Fruit fly (Drosophila melanogaster) whole organism, wandering third instar larva: ENCODE data around the gene CG15211.

ENCODE experiments used
- Abd-B ChIP-seq: fragments of >200 bp; optimal IDR thresholded peaks from 2 replicates; lab custom pipeline; 2017; ENCODE audit warnings: missing biosample characterization, missing genetic modification characterization
- CG32264 ChIP-seq: fragments of 200-800 bp; sonication (Bioruptor generic); optimal IDR thresholded peaks from 2 replicates; lab custom pipeline; 2016; ENCODE audit warnings: missing biosample characterization, missing genetic modification characterization
- CrebA ChIP-seq: fragments of 200-800 bp; sonication (Bioruptor generic); optimal IDR thresholded peaks from 2 replicates; lab custom pipeline; 2016; ENCODE audit warnings: missing biosample characterization, mild to moderate bottlenecking, missing genetic modification characterization, borderline replicate concordance
- Dfd ChIP-seq: fragments of >200 bp; optimal IDR thresholded peaks from 2 replicates; lab custom pipeline; 2017; ENCODE audit warnings: missing biosample characterization, missing genetic modification characterization
- Dif ChIP-seq: fragments of 200-275, 200-300 bp; sonication (Bioruptor generic); optimal IDR thresholded peaks from 2 replicates; lab custom pipeline; 2018; ENCODE audit warnings: missing biosample characterization, missing genetic modification characterization; ENCODE audit not compliant: partially characterized antibody
- GATAd ChIP-seq: sonication (Bioruptor generic); optimal IDR thresholded peaks from 2 replicates; lab custom pipeline; 2016; ENCODE audit warnings: missing biosample characterization, missing genetic modification characterization
- HLH106 ChIP-seq: fragments of 200-800 bp; optimal IDR thresholded peaks from 3 replicates; lab custom pipeline; 2019; ENCODE audit warnings: missing biosample characterization, mild to moderate bottlenecking, missing genetic modification characterization, moderate library complexity
- Hnf4 ChIP-seq: fragments of 200-800 bp; sonication (Bioruptor generic); optimal IDR thresholded peaks from 2 replicates; lab custom pipeline; 2016; ENCODE audit warnings: missing biosample characterization, mild to moderate bottlenecking, missing genetic modification characterization
- Hr78 ChIP-seq: fragments of >200 bp; optimal IDR thresholded peaks from 2 replicates; lab custom pipeline; 2017; ENCODE audit warnings: missing biosample characterization, missing genetic modification characterization
- Hr83 ChIP-seq: fragments of 200-300 bp; sonication (Bioruptor generic); optimal IDR thresholded peaks from 2 replicates; lab custom pipeline; 2016; ENCODE audit warnings: missing biosample characterization, mild to moderate bottlenecking, missing genetic modification characterization, moderate library complexity; ENCODE audit not compliant: poor library complexity, severe bottlenecking
- Jra ChIP-seq: sonication (Bioruptor generic); optimal IDR thresholded peaks from 2 replicates; lab custom pipeline; 2016; ENCODE audit warnings: missing biosample characterization, missing genetic modification characterization
- Mio ChIP-seq: sonication (Bioruptor generic); optimal IDR thresholded peaks from 2 replicates; lab custom pipeline; 2016; ENCODE audit warnings: missing biosample characterization, missing genetic modification characterization
- Myc ChIP-seq: fragments of >200 bp; optimal IDR thresholded peaks from 2 replicates; lab custom pipeline; 2017
- N ChIP-seq: fragments of >200 bp; optimal IDR thresholded peaks from 2 replicates; lab custom pipeline; 2018; ENCODE audit warnings: missing biosample characterization, missing external identifiers, missing genetic modification characterization
- OdsH ChIP-seq: fragments of 200-800 bp; sonication (Bioruptor generic); optimal IDR thresholded peaks from 2 replicates; lab custom pipeline; 2016; ENCODE audit warnings: missing biosample characterization, mild to moderate bottlenecking, missing genetic modification characterization
- Rel ChIP-seq, 2 experiments: fragments of 200-800 bp; sonication (Bioruptor generic) in 1 of 2; optimal IDR thresholded peaks; 2 replicates in 1 of 2; 3 replicates in 1 of 2; lab custom pipeline; 2016 to 2019; ENCODE audit warnings: mild to moderate bottlenecking in 2 of 2, missing biosample characterization in 2 of 2, missing genetic modification characterization in 2 of 2, moderate library complexity in 1 of 2
- Sp1 ChIP-seq: fragments of 200-800 bp; sonication (Bioruptor generic); optimal IDR thresholded peaks from 3 replicates; lab custom pipeline; 2019; ENCODE audit warnings: missing biosample characterization, mild to moderate bottlenecking, missing genetic modification characterization, moderate library complexity
- Vsx2 ChIP-seq: fragments of 200-300, 225-300 bp; sonication (Bioruptor generic); optimal IDR thresholded peaks from 2 replicates; lab custom pipeline; 2018; ENCODE audit warnings: missing biosample characterization, missing genetic modification characterization; ENCODE audit not compliant: partially characterized antibody
- dl ChIP-seq, 2 experiments: fragments of 175-275, 200-275 bp in 1 of 2; fragments of 200-275 bp in 1 of 2; sonication (Bioruptor generic); optimal IDR thresholded peaks; lab custom pipeline; 2018; ENCODE audit warnings: mild to moderate bottlenecking in 2 of 2, missing biosample characterization in 2 of 2, missing genetic modification characterization in 2 of 2, moderate library complexity in 2 of 2; ENCODE audit not compliant: partially characterized antibody in 2 of 2, insufficient read depth in 1 of 2
- dmrt93B ChIP-seq: fragments of 200-800 bp; sonication (Bioruptor generic); optimal IDR thresholded peaks from 2 replicates; lab custom pipeline; 2018; ENCODE audit warnings: missing biosample characterization, mild to moderate bottlenecking, missing genetic modification characterization
- ey ChIP-seq: fragments of 200-800 bp; sonication (Bioruptor generic); optimal IDR thresholded peaks from 2 replicates; lab custom pipeline; 2016; ENCODE audit warnings: missing biosample characterization, missing genetic modification characterization
- foxo ChIP-seq, 2 experiments: fragments of 200-800 bp; sonication (Bioruptor generic); optimal IDR thresholded peaks; 2 replicates in 1 of 2; 3 replicates in 1 of 2; lab custom pipeline; 2016 to 2017; ENCODE audit warnings: missing biosample characterization in 2 of 2, missing genetic modification characterization in 2 of 2
- fru ChIP-seq: fragments of 200-800 bp; sonication (Bioruptor generic); optimal IDR thresholded peaks from 3 replicates; lab custom pipeline; 2016; ENCODE audit warnings: missing biosample characterization, mild to moderate bottlenecking, missing genetic modification characterization
- h ChIP-seq: fragments of 200-800 bp; sonication (Bioruptor generic); optimal IDR thresholded peaks from 3 replicates; lab custom pipeline; 2016; ENCODE audit warnings: missing biosample characterization, mild to moderate bottlenecking, missing genetic modification characterization
- lola ChIP-seq: fragments of >200 bp; optimal IDR thresholded peaks from 2 replicates; lab custom pipeline; 2017; ENCODE audit warnings: missing biosample characterization, missing genetic modification characterization
- psq ChIP-seq: fragments of 200-800 bp; sonication (Bioruptor generic); optimal IDR thresholded peaks from 3 replicates; lab custom pipeline; 2017; ENCODE audit warnings: missing biosample characterization, mild to moderate bottlenecking, missing genetic modification characterization, moderate library complexity
- rgr ChIP-seq: fragments of 200-800 bp; sonication (Bioruptor generic); optimal IDR thresholded peaks from 3 replicates; lab custom pipeline; 2016; ENCODE audit warnings: missing biosample characterization, mild to moderate bottlenecking, missing genetic modification characterization
- sage ChIP-seq: fragments of 200-800 bp; sonication (Bioruptor generic); optimal IDR thresholded peaks from 2 replicates; lab custom pipeline; 2016; ENCODE audit warnings: missing biosample characterization, mild to moderate bottlenecking, missing genetic modification characterization
- usp ChIP-seq: fragments of >200 bp; optimal IDR thresholded peaks from 2 replicates; lab custom pipeline; 2017; ENCODE audit warnings: missing biosample characterization, missing genetic modification characterization
- woc ChIP-seq: sonication (Bioruptor generic); optimal IDR thresholded peaks from 2 replicates; lab custom pipeline; 2016; ENCODE audit warnings: missing biosample characterization, mild to moderate bottlenecking, missing genetic modification characterization

Gene CG15211

DNA sequence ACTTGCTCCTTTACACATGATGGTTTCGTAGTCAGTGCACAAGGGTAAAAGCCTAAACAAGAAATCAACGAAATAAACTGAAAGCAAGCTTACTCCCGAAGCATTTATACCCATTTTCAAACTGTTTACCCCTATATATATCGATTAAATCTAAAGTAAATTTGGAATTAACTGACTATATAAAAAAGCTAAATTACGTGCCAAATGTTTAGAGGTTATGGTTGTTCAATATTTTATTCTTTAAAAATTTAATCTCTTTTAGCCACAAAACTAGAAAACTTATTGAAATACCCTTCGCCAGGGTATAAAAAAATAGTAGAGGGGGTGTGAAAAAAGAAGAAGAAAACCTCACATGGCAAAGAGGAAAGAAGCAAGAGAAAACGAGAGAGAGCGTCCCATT is 40.5 kb upstream of the CG15211 start:
- no peak for TF ChIP-seq sage (GFP tag; lab: Kevin White, UChicago)
- no peak for TF ChIP-seq Vsx2 (GFP tag; lab: Kevin White, UChicago)
- TF ChIP-seq CrebA, result no peak
- TF ChIP-seq woc (GFP tag; lab: Kevin White, UChicago), result peak; percentile 64
- TF ChIP-seq OdsH, result no peak
- TF ChIP-seq fru (GFP tag; lab: Kevin White, UChicago), result peak; percentile 30
- peak; percentile 38 for TF ChIP-seq psq
- peak; percentile 19 for TF ChIP-seq HLH106
- no peak for TF ChIP-seq Abd-B
- TF ChIP-seq Hr83 (GFP tag; lab: Kevin White, UChicago), result no peak
- TF ChIP-seq Hnf4 (GFP tag; lab: Kevin White, UChicago), result peak; percentile 17
- TF ChIP-seq ey (GFP tag; lab: Kevin White, UChicago), result peak; percentile 26
- no peak for TF ChIP-seq Hr78
- peak in 1 of 2 experiments; percentile 36 for TF ChIP-seq foxo (GFP tag; optimal IDR thresholded peaks at IDR 0.05; lab: Kevin White, UChicago)
- TF ChIP-seq Jra (GFP tag; lab: Kevin White, UChicago), result no peak
- peak; percentile 43 for TF ChIP-seq h (GFP tag; lab: Kevin White, UChicago)
- no peak for TF ChIP-seq Mio (GFP tag; lab: Kevin White, UChicago)
- TF ChIP-seq CG32264 (GFP tag; lab: Kevin White, UChicago), result no peak
- TF ChIP-seq Myc (lab: Kevin White, UChicago), result no peak

- TF ChIP-seq Sp1 (GFP tag; lab: Kevin White, UChicago), result no peak
- no peak for TF ChIP-seq usp (GFP tag; lab: Kevin White, UChicago)
- no peak for TF ChIP-seq rgr
- no peak for TF ChIP-seq lola
- TF ChIP-seq Myc (lab: Kevin White, UChicago), result no peak
- TF ChIP-seq dmrt93B (GFP tag; lab: Kevin White, UChicago), result no peak
- TF ChIP-seq Mio (GFP tag; lab: Kevin White, UChicago), result no peak
- no peak for TF ChIP-seq HLH106
- no peak for TF ChIP-seq foxo (GFP tag; optimal IDR thresholded peaks at IDR 0.05; lab: Kevin White, UChicago)
- no peak for TF ChIP-seq Jra (GFP tag; lab: Kevin White, UChicago)
- no peak for TF ChIP-seq CrebA
- no peak for TF ChIP-seq ey (GFP tag; lab: Kevin White, UChicago)
- no peak for TF ChIP-seq Dif (GFP tag; lab: Kevin White, UChicago)
- no peak for TF ChIP-seq Hr83 (GFP tag; lab: Kevin White, UChicago)
- TF ChIP-seq OdsH, result no peak
- TF ChIP-seq GATAd (GFP tag; lab: Kevin White, UChicago), result no peak
- no peak for TF ChIP-seq Rel (GFP tag; optimal IDR thresholded peaks at IDR 0.05; lab: Kevin White, UChicago)
- TF ChIP-seq Rel (tag; optimal IDR thresholded peaks at IDR 0.05; lab: Kevin White, UChicago), result no peak
- no peak for TF ChIP-seq h (GFP tag; lab: Kevin White, UChicago)
- TF ChIP-seq, all 38 proteins: peak for 0
Observed at dm6 chrX:10732733-10733455, 39.4 kb upstream of the CG15211 start.

- TF ChIP-seq Hr78 (no peak), sage (GFP tag; lab: Kevin White, UChicago) (no peak), woc (GFP tag; lab: Kevin White, UChicago) (no peak), Jra (GFP tag; lab: Kevin White, UChicago) (no peak), N (GFP tag; lab: Kevin White, UChicago) (no peak), Sp1 (GFP tag; lab: Kevin White, UChicago) (no peak), HLH106 (no peak), Dif (GFP tag; lab: Kevin White, UChicago) (no peak), Hr83 (GFP tag; lab: Kevin White, UChicago) (no peak), dl (GFP tag; optimal IDR thresholded peaks at IDR 0.05; lab: Kevin White, UChicago; ENCODE audit: insufficient read depth in 1 of 2, partially characterized antibody in 2 of 2) (no peak), CrebA (no peak), Dfd (GFP tag; lab: Kevin White, UChicago) (no peak), Vsx2 (GFP tag; lab: Kevin White, UChicago) (no peak), OdsH (no peak)
- TF ChIP-seq, all 38 proteins: peak for 0
Observed at dm6 chrX:10734763-10735681, 37.3 kb upstream of the CG15211 start.
